Worm (Caenorhabditis elegans): Measurements from ENCODE around the gene oatr-1.

Gene oatr-1

ce11 chrIII:6420995-6421404, 25.0 kb upstream of the oatr-1 start (continued):
- no peak for TF ChIP-seq daf-8 (GFP tag; IDR thresholded peaks at IDR 0.05)
- TF ChIP-seq nhr-25 (tag; optimal IDR thresholded peaks at IDR 0.05; ENCODE audit: borderline replicate concordance, insufficient read depth): peak; percentile 73
- no peak for TF ChIP-seq sdz-12 (GFP tag; optimal IDR thresholded peaks at IDR 0.05)
- TF ChIP-seq T26A8.4 (GFP tag; IDR thresholded peaks at IDR 0.05): peak; percentile 93
- TF ChIP-seq gei-8 (GFP tag; optimal IDR thresholded peaks at IDR 0.05): peak; percentile 74
- TF ChIP-seq F37D6.2 (tag; optimal IDR thresholded peaks at IDR 0.05): peak; percentile 39
- peak; percentile 73; the same call in 1 of the 2 replicates for TF ChIP-seq dmd-9 (GFP tag; IDR thresholded peaks at IDR 0.05)
- peak; percentile 46 for TF ChIP-seq duxl-1 (tag; optimal IDR thresholded peaks at IDR 0.05; ENCODE audit: poor library complexity)
- peak; percentile 49 for TF ChIP-seq nhr-6 (tag; optimal IDR thresholded peaks at IDR 0.05)
- peak; percentile 79 for TF ChIP-seq mep-1 (tag; optimal IDR thresholded peaks at IDR 0.05)
- peak; percentile 40 for TF ChIP-seq nhr-76 (tag; optimal IDR thresholded peaks at IDR 0.05)
- no peak for TF ChIP-seq F44E2.7 (GFP tag; IDR thresholded peaks at IDR 0.05)
- TF ChIP-seq dmd-8 (GFP tag; IDR thresholded peaks at IDR 0.05): no peak
- TF ChIP-seq daf-12 (tag; optimal IDR thresholded peaks at IDR 0.05): no peak
- TF ChIP-seq nhr-48 (tag; optimal IDR thresholded peaks at IDR 0.05): peak; percentile 93
- peak; percentile 88 for TF ChIP-seq egl-43 (GFP tag; IDR thresholded peaks at IDR 0.05)
- TF ChIP-seq spr-1 (tag; optimal IDR thresholded peaks at IDR 0.05): peak; percentile 72
- TF ChIP-seq Y75B8A.6 (GFP tag; IDR thresholded peaks at IDR 0.05): 0 out of 2 replicates have a peak, but pooled peaks have one; percentile 22
- TF ChIP-seq Y105C5A.15 (GFP tag; IDR thresholded peaks at IDR 0.05): 0 out of 2 replicates have a peak, but pooled peaks have one; percentile 25
- TF ChIP-seq snpc-1.2 (GFP tag; IDR thresholded peaks at IDR 0.05): no peak
- TF ChIP-seq nhr-28 (tag; optimal IDR thresholded peaks at IDR 0.05): peak; percentile 86
- peak; percentile 70 to 83 for TF ChIP-seq daf-16 (GFP tag; optimal IDR thresholded peaks at IDR 0.05)
- peak; percentile 58 for TF ChIP-seq daf-16 (tag; optimal IDR thresholded peaks at IDR 0.05)
- TF ChIP-seq hlh-30 (tag; optimal IDR thresholded peaks at IDR 0.05; ENCODE audit: insufficient read depth): peak; percentile 97
- TF ChIP-seq spr-3 (GFP tag; optimal IDR thresholded peaks at IDR 0.05): peak; percentile 78
- TF ChIP-seq lin-15B (tag; optimal IDR thresholded peaks at IDR 0.05): no peak

DNA sequence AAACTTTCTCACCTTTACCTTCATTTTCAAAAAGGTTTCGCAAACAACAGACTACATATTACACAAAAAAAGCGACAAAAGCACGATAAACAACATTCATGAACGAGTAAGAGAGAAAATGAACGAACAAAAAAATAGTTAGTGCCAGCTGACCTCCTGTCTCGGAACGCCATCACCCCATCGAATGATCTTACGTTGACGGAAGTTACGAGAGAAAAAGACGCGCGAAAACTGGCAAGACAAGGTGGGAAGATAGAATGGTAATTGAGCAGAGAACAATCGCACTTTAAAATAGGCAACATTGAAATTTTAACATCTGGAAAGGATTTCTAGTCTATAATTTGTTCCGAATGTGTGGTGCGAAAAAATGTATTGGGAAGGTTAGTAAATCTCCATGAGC, 24.2 kb upstream of the oatr-1 start:
- TF ChIP-seq fkh-10 (GFP tag; optimal IDR thresholded peaks at IDR 0.05): no peak
- no peak for TF ChIP-seq lim-7 (GFP tag; IDR thresholded peaks at IDR 0.05)
- TF ChIP-seq ceh-20 (GFP tag; IDR thresholded peaks at IDR 0.05): 0 out of 2 replicates have a peak, but pooled peaks have one; percentile 22
- no peak for TF ChIP-seq nhr-48 (tag; optimal IDR thresholded peaks at IDR 0.05)
- peak; percentile 60 for TF ChIP-seq hlh-11 (tag; optimal IDR thresholded peaks at IDR 0.05)
- no peak for TF ChIP-seq daf-19 (GFP tag; conservative IDR thresholded peaks at IDR 0.05)
- TF ChIP-seq dmd-8 (GFP tag; IDR thresholded peaks at IDR 0.05): 0 out of 2 replicates have a peak, but pooled peaks have one; percentile 57
- TF ChIP-seq set-16 (GFP tag; IDR thresholded peaks at IDR 0.05): no peak
- no peak for TF ChIP-seq cey-2 (tag; optimal IDR thresholded peaks at IDR 0.05; ENCODE audit: borderline replicate concordance, insufficient read depth)
- TF ChIP-seq ceh-28 (tag; optimal IDR thresholded peaks at IDR 0.05): no peak
- no peak for TF ChIP-seq lin-29 (GFP tag; IDR thresholded peaks at IDR 0.05)
- no peak for TF ChIP-seq aly-2 (tag; optimal IDR thresholded peaks at IDR 0.05)
- no peak for TF ChIP-seq F10B5.3 (tag; optimal IDR thresholded peaks at IDR 0.05)
- TF ChIP-seq egl-27 (tag; optimal IDR thresholded peaks at IDR 0.05): no peak
- no peak for TF ChIP-seq ceh-82 (tag; optimal IDR thresholded peaks at IDR 0.05)
- TF ChIP-seq hlh-30 (tag; optimal IDR thresholded peaks at IDR 0.05; ENCODE audit: insufficient read depth): peak; percentile 55
- TF ChIP-seq daf-16 (GFP tag; optimal IDR thresholded peaks at IDR 0.05): peak in 1 of 2 experiments; percentile 61
- TF ChIP-seq daf-16 (tag; optimal IDR thresholded peaks at IDR 0.05): peak; percentile 36
- TF ChIP-seq tag-97 (GFP tag; IDR thresholded peaks at IDR 0.05): no peak
- no peak for TF ChIP-seq lin-1 (GFP tag; IDR thresholded peaks at IDR 0.05)
- TF ChIP-seq unc-62 (GFP tag; optimal IDR thresholded peaks at IDR 0.05 in 1 of 2): peak in 1 of 2 experiments; percentile 31
- TF ChIP-seq unc-62 (tag; optimal IDR thresholded peaks at IDR 0.05): no peak
- no peak for TF ChIP-seq Y5F2A.4 (GFP tag; optimal IDR thresholded peaks at IDR 0.05)
- TF ChIP-seq lin-13 (GFP tag; optimal IDR thresholded peaks at IDR 0.05): no peak
- peak; percentile 77 for TF ChIP-seq nhr-28 (tag; optimal IDR thresholded peaks at IDR 0.05)
- TF ChIP-seq zip-2 (tag; optimal IDR thresholded peaks at IDR 0.05): no peak
- peak; percentile 57 for TF ChIP-seq nhr-11 (tag; optimal IDR thresholded peaks at IDR 0.05)
- TF ChIP-seq pha-4 (GFP tag; IDR thresholded peaks at IDR 0.05): peak; percentile 64; the same call in 1 of the 2 replicates
- no peak for TF ChIP-seq pha-4 (tag; optimal IDR thresholded peaks at IDR 0.05)
- TF ChIP-seq nhr-111 (GFP tag; optimal IDR thresholded peaks at IDR 0.05): no peak
- TF ChIP-seq mdt-29 (GFP tag; IDR thresholded peaks at IDR 0.05): 0 out of 2 replicates have a peak, but pooled peaks have one; percentile 11
